Fruit fly (Drosophila melanogaster): ENCODE data around the gene Nsf2.
A peak's percentile ranks its signal among the peaks of the same experiment; 100 is the strongest.

The Nsf2 gene

DNA sequence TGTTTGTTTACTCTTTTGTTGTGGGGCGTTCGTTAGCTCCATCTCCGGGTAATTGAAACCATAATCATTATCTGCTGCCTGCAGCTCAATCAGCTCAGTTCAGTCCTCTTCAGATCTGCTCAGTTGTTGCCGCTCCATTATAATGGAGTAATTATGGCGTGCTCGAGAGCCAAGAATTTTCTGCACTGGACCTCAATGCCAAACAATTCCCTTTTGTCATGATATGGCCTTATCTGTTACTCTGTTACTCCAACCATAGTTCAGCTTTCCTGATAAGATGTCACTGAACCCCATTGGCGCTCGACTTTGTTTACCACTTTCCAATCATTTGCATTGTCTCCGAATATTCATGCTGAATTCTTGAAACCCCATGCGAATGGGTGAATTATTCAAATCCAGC, 47.0 kb downstream of the Nsf2 start:
- no peak for TF ChIP-seq tai (GFP tag; optimal IDR thresholded peaks at IDR 0.05)
- no peak for TF ChIP-seq Dfd (GFP tag; optimal IDR thresholded peaks at IDR 0.05)
- TF ChIP-seq jim (GFP tag; optimal IDR thresholded peaks at IDR 0.05), result no peak

DNA sequence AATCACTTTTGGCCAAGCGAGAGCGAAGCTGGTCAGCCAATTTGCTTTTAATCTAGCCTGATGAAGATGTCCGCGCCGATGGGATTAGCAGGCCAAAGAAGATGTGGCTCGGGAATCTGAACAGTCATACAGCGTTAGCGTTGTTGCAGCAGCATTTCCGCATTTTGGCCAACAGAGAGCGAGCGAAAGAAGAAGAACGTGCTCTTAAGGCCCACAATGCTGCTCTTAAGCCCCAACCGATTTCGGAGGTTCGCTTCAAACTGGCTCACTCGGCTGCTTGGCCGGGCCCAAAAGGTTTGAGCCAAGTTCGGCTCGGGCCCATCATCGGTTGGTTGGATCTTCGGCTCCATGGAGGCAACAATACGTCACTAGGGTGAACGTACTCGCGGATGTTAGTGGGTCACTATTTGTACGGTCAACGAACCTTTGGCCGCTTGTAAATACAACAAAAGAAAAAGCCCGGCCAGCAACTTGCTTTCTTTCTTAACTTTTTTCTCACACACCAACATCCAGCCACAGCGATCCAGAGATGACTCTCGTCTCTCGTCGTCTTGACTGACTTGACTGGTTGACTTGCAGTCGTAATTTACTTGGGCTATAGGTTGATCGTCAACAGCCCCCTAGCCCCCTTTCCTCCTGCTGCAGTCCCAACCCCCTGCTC, 48.0 kb downstream of the Nsf2 start:
- TF ChIP-seq Dif (GFP tag; optimal IDR thresholded peaks at IDR 0.05; ENCODE audit: partially characterized antibody), result peak; percentile 36
- TF ChIP-seq OdsH (GFP tag; optimal IDR thresholded peaks at IDR 0.05), result no peak

DNA sequence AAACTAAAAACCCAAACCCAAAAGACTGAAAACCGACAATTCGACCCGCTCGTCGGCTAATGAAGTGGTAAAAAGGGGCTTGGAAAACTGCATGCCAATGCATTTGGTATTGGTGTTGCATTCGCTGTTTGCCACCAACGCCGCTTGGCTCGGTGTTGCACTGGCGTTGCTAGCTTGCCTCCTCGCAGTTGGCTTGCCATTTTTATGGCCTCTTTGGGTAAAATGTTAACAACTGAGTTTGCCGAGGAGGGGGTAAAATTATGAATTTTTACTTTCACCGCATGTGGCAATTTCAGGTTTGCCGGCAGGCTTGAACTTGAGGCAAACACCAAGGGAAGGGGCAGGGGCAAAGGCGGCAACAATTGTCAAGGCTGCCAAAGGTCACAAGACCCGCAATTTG, 49.1 kb downstream of the Nsf2 start:
- TF ChIP-seq tai (GFP tag; optimal IDR thresholded peaks at IDR 0.05), result no peak
- no peak for TF ChIP-seq OdsH (GFP tag; optimal IDR thresholded peaks at IDR 0.05)
- no peak for TF ChIP-seq Dfd (GFP tag; optimal IDR thresholded peaks at IDR 0.05)
- no peak for TF ChIP-seq GATAd (GFP tag; optimal IDR thresholded peaks at IDR 0.05)
- no peak for TF ChIP-seq CrebA (GFP tag; optimal IDR thresholded peaks at IDR 0.05; ENCODE audit: borderline replicate concordance)
- no peak for TF ChIP-seq jim (GFP tag; optimal IDR thresholded peaks at IDR 0.05)
- no peak for TF ChIP-seq Hr83 (GFP tag; optimal IDR thresholded peaks at IDR 0.05; ENCODE audit: poor library complexity, severe bottlenecking)
- no peak for TF ChIP-seq CG9705 (GFP tag; optimal IDR thresholded peaks at IDR 0.05)
- no peak for TF ChIP-seq dl (GFP tag; optimal IDR thresholded peaks at IDR 0.05; ENCODE audit: insufficient read depth in 1 of 2, partially characterized antibody in 2 of 2)
- TF ChIP-seq Rel (GFP tag; optimal IDR thresholded peaks at IDR 0.05), result no peak
- TF ChIP-seq Rel (tag; optimal IDR thresholded peaks at IDR 0.05), result no peak

DNA sequence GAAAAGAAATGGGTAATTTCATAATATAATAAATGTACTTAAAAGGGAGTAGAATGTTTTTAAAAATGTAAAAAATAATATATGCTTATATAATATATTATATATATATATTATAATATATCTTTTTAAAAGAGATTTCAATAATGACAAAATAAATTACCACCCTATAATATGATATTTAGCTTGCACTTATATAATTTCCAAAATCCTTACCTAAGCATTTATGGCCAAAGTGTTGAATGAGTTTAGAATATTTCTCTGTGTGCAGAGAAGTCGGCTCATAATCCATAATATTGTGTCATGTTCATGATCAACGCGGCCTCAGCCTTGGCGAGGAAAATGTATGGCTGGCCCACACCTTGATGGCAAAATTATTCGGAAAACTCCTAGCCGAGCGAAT, 49.6 kb downstream of the Nsf2 start:
- TF ChIP-seq dsf (GFP tag; optimal IDR thresholded peaks at IDR 0.05; ENCODE audit: borderline replicate concordance), result no peak
- no peak for TF ChIP-seq fru (GFP tag; optimal IDR thresholded peaks at IDR 0.05)
- TF ChIP-seq woc (GFP tag; optimal IDR thresholded peaks at IDR 0.05), result no peak
- no peak for TF ChIP-seq Rel (GFP tag; optimal IDR thresholded peaks at IDR 0.05)
- no peak for TF ChIP-seq Rel (tag; optimal IDR thresholded peaks at IDR 0.05)
- no peak for TF ChIP-seq sage (GFP tag; optimal IDR thresholded peaks at IDR 0.05)
- TF ChIP-seq N (GFP tag; optimal IDR thresholded peaks at IDR 0.05), result no peak

DNA sequence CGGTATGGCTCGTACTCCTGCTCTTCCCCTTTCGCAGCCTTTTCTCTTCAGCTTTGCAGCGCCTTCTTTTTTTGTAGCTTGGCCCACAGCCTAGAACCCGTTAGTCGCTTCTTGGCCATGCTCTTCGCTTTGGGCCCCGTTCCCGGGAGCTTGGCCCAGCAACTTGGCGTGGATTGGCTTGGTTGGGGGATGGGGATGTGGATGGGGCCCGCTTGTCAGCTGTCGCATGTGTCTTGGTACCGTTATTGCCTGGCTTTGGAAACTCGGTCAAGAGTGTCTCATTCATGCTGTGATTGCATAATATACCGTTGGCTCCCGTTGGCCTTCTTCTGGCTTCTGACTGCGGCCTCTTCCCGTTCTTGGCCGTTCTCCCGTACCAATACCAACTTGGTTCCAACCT, 51.9 kb downstream of the Nsf2 start:
- TF ChIP-seq OdsH (GFP tag; optimal IDR thresholded peaks at IDR 0.05), result no peak
- no peak for TF ChIP-seq ey (GFP tag; optimal IDR thresholded peaks at IDR 0.05)
- TF ChIP-seq CG32264 (GFP tag; optimal IDR thresholded peaks at IDR 0.05), result no peak
- TF ChIP-seq sage (GFP tag; optimal IDR thresholded peaks at IDR 0.05), result no peak
- no peak for TF ChIP-seq lola (GFP tag; optimal IDR thresholded peaks at IDR 0.05)
- TF ChIP-seq rgr (GFP tag; optimal IDR thresholded peaks at IDR 0.05), result no peak
- TF ChIP-seq Dif (GFP tag; optimal IDR thresholded peaks at IDR 0.05; ENCODE audit: partially characterized antibody), result no peak
- TF ChIP-seq Hr83 (GFP tag; optimal IDR thresholded peaks at IDR 0.05; ENCODE audit: poor library complexity, severe bottlenecking), result no peak
- TF ChIP-seq dsf (GFP tag; optimal IDR thresholded peaks at IDR 0.05; ENCODE audit: borderline replicate concordance), result no peak
- no peak for TF ChIP-seq N (GFP tag; optimal IDR thresholded peaks at IDR 0.05)
- no peak for TF ChIP-seq Sp1 (GFP tag; optimal IDR thresholded peaks at IDR 0.05)
- no peak for TF ChIP-seq foxo (GFP tag; optimal IDR thresholded peaks at IDR 0.05)
- TF ChIP-seq pan (optimal IDR thresholded peaks at IDR 0.05), result no peak
- no peak for TF ChIP-seq Jra (GFP tag; optimal IDR thresholded peaks at IDR 0.05)
- no peak for TF ChIP-seq usp (GFP tag; optimal IDR thresholded peaks at IDR 0.05)

Data from whole organism, wandering third instar larva.